Worm (Caenorhabditis elegans): Measurements from ENCODE around the gene lin-2.

The lin-2 gene

DNA sequence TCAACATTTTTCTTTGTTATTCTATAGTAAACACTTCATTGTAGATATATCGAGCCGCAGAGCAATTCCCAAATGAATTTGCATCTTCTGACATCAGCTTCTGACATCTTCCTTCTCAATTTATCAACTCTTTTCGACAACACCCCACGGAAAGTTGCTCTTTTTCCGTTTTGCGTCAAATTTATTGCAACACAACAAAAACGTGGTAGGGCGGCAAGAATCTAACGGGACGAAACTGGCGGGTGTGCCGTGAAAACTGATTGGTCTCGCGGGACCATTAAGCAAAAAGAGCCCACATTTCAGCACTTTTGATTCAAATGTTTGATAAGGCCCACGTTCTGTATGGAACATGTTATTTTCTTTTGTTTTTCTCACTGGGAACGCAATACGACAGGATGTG is 9.1 kb downstream of the lin-2 start:
- TF ChIP-seq C34F6.9 (tag; optimal IDR thresholded peaks at IDR 0.05) (peak; percentile 18), nhr-23 (tag; optimal IDR thresholded peaks at IDR 0.05) (no peak), lsy-2 (tag; optimal IDR thresholded peaks at IDR 0.05) (peak in 1 of 2 experiments; percentile 9), fos-1 (tag; optimal IDR thresholded peaks at IDR 0.05) (no peak), mab-5 (tag; optimal IDR thresholded peaks at IDR 0.05) (peak; percentile 67), Y55F3AM.14 (GFP tag; optimal IDR thresholded peaks at IDR 0.05) (peak; percentile 27), R02D3.7 (tag; optimal IDR thresholded peaks at IDR 0.05) (no peak), nhr-21 (tag; optimal IDR thresholded peaks at IDR 0.05) (no peak), mbf-1 (tag; optimal IDR thresholded peaks at IDR 0.05) (no peak), snpc-4 (tag; optimal IDR thresholded peaks at IDR 0.05) (no peak), zag-1 (tag; optimal IDR thresholded peaks at IDR 0.05) (peak; percentile 39), dmd-4 (tag; optimal IDR thresholded peaks at IDR 0.05) (no peak), nhr-129 (tag; optimal IDR thresholded peaks at IDR 0.05) (no peak)

DNA sequence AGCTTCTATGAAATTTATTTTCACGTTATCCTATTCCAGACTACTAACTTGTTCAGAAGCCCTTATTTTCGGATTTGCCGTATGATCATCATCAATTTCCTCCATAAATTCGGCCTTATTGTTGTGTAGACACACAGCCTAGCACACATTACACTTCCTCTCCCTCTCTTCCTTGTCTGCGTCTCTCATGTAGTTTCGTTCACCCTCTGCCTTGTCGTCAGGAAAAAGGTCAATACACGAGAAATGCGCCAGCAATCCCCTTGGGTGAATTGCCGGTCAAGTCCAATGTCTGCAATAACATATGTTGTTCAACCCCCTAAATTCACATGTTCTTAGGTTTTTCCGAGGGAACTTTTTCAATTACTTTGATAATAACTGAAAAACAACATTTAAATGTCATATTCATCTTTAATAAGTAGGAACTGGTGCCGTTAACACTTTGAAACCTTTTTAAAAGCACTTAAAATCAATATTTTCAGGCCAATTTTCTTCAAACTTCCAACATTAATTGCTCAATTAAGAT is 20.0 kb downstream of the lin-2 start, which contains the start of gene F17E5.2:
Gene F17E5.2, plus strand, starts transcription at position 473 of the 523 bp plus-strand sequence.
- TF ChIP-seq unc-39 (tag; optimal IDR thresholded peaks at IDR 0.05) (no peak), lin-13 (GFP tag; optimal IDR thresholded peaks at IDR 0.05) (peak; percentile 96), crh-2 (tag; optimal IDR thresholded peaks at IDR 0.05) (peak; percentile 96), mbf-1 (tag; optimal IDR thresholded peaks at IDR 0.05) (no peak), nhr-12 (tag; optimal IDR thresholded peaks at IDR 0.05) (no peak), nhr-11 (tag; optimal IDR thresholded peaks at IDR 0.05) (no peak), ceh-82 (tag; optimal IDR thresholded peaks at IDR 0.05) (peak; percentile 33), unc-62 (GFP tag; optimal IDR thresholded peaks at IDR 0.05) (peak; percentile 40), egl-27 (tag; optimal IDR thresholded peaks at IDR 0.05) (peak; percentile 92), peb-1 (tag; optimal IDR thresholded peaks at IDR 0.05) (no peak), R02D3.7 (tag; optimal IDR thresholded peaks at IDR 0.05) (no peak), sma-9 (GFP tag; optimal IDR thresholded peaks at IDR 0.05) (peak; percentile 97), sma-9 (tag; optimal IDR thresholded peaks at IDR 0.05) (no peak), elt-1 (tag; optimal IDR thresholded peaks at IDR 0.05) (no peak), blmp-1 (tag; optimal IDR thresholded peaks at IDR 0.05; ENCODE audit: insufficient read depth) (peak; percentile 57), nhr-6 (tag; optimal IDR thresholded peaks at IDR 0.05) (peak; percentile 95), ZK546.5 (tag; optimal IDR thresholded peaks at IDR 0.05) (no peak), skn-1 (tag; optimal IDR thresholded peaks at IDR 0.05) (peak; percentile 42), snpc-4 (tag; optimal IDR thresholded peaks at IDR 0.05) (peak; percentile 83), ama-1 (optimal IDR thresholded peaks at IDR 0.05) (no peak), mab-5 (tag; optimal IDR thresholded peaks at IDR 0.05) (peak; percentile 92), lin-39 (tag; optimal IDR thresholded peaks at IDR 0.05) (peak; percentile 37), zag-1 (tag; optimal IDR thresholded peaks at IDR 0.05) (peak; percentile 80), ztf-4 (tag; optimal IDR thresholded peaks at IDR 0.05) (peak; percentile 87), aly-2 (tag; optimal IDR thresholded peaks at IDR 0.05) (no peak), lin-11 (tag; optimal IDR thresholded peaks at IDR 0.05) (peak; percentile 81), sma-3 (GFP tag; optimal IDR thresholded peaks at IDR 0.05) (peak; percentile 88), nhr-23 (tag; optimal IDR thresholded peaks at IDR 0.05) (no peak), nhr-10 (tag; optimal IDR thresholded peaks at IDR 0.05) (peak; percentile 56), nhr-21 (tag; optimal IDR thresholded peaks at IDR 0.05) (peak; percentile 93), nhr-77 (tag; optimal IDR thresholded peaks at IDR 0.05) (peak; percentile 53), elt-3 (tag; optimal IDR thresholded peaks at IDR 0.05) (no peak), F13H6.1 (tag; optimal IDR thresholded peaks at IDR 0.05) (peak; percentile 97), nhr-129 (tag; optimal IDR thresholded peaks at IDR 0.05) (peak; percentile 99), alr-1 (tag; optimal IDR thresholded peaks at IDR 0.05) (no peak), gmeb-1 (tag; optimal IDR thresholded peaks at IDR 0.05) (peak; percentile 86), unc-55 (GFP tag; optimal IDR thresholded peaks at IDR 0.05) (peak; percentile 96), ztf-11 (tag; optimal IDR thresholded peaks at IDR 0.05) (no peak), nhr-237 (tag; optimal IDR thresholded peaks at IDR 0.05) (no peak), ztf-1 (GFP tag; conservative IDR thresholded peaks at IDR 0.05) (no peak), Y55F3AM.14 (GFP tag; optimal IDR thresholded peaks at IDR 0.05) (peak; percentile 77), lsy-2 (tag; optimal IDR thresholded peaks at IDR 0.05) (peak; percentile 83 to 93), nhr-25 (tag; optimal IDR thresholded peaks at IDR 0.05) (peak; percentile 93), dmd-4 (tag; optimal IDR thresholded peaks at IDR 0.05) (no peak), mdl-1 (tag; optimal IDR thresholded peaks at IDR 0.05) (peak; percentile 25 to 80), fos-1 (tag; optimal IDR thresholded peaks at IDR 0.05) (peak; percentile 92), ceh-16 (tag; optimal IDR thresholded peaks at IDR 0.05) (peak; percentile 46), C34F6.9 (tag; optimal IDR thresholded peaks at IDR 0.05) (peak; percentile 98), sem-4 (tag; optimal IDR thresholded peaks at IDR 0.05) (peak; percentile 94)
